Fruit fly (Drosophila melanogaster) whole organism, prepupa: ENCODE results near the gene Cp36.

ENCODE experiments used
- Blimp-1 ChIP-seq: fragments of 200-800 bp; sonication (Bioruptor generic); optimal IDR thresholded peaks from 3 replicates; lab custom pipeline; 2017; ENCODE audit warnings: missing biosample characterization, missing genetic modification characterization, mild to moderate bottlenecking, moderate library complexity, missing genetic modification reagents
- CG10669 ChIP-seq: fragments of 200-800 bp; sonication (Bioruptor generic); optimal IDR thresholded peaks from 3 replicates; lab custom pipeline; 2018; ENCODE audit warnings: missing biosample characterization, mild to moderate bottlenecking, missing genetic modification characterization, moderate library complexity
- CG11762 ChIP-seq: fragments of 200-800 bp; sonication (Bioruptor generic); optimal IDR thresholded peaks from 3 replicates; lab custom pipeline; 2016; ENCODE audit warnings: missing biosample characterization, missing genetic modification characterization; ENCODE audit not compliant: insufficient read depth
- CG11902 ChIP-seq: fragments of 200-800 bp; sonication (Bioruptor generic); optimal IDR thresholded peaks from 3 replicates; lab custom pipeline; 2016; ENCODE audit warnings: missing biosample characterization, missing genetic modification characterization
- CG15336 ChIP-seq: fragments of 200-800 bp; sonication (Bioruptor generic); IDR thresholded peaks from 2 replicates; pipeline ENCODE4 v1.3.6; 2022; ENCODE audit warnings: missing biosample characterization, missing genetic modification characterization
- CG3032 ChIP-seq: fragments of 200-800 bp; optimal IDR thresholded peaks from 2 replicates; lab custom pipeline; 2019; ENCODE audit warnings: missing biosample characterization, mild to moderate bottlenecking, missing genetic modification characterization, moderate library complexity
- CG31627 ChIP-seq: fragments of 200-800 bp; sonication (Bioruptor generic); optimal IDR thresholded peaks from 3 replicates; lab custom pipeline; 2016; ENCODE audit warnings: missing biosample characterization, missing genetic modification characterization
- CG32006 ChIP-seq: fragments of 200-800 bp; sonication (Bioruptor generic); optimal IDR thresholded peaks from 3 replicates; lab custom pipeline; 2017; ENCODE audit warnings: missing biosample characterization, mild to moderate bottlenecking, missing genetic modification characterization
- CG6163 ChIP-seq: fragments of 200-800 bp; sonication (Bioruptor generic); IDR thresholded peaks from 3 replicates; pipeline ENCODE4 v1.3.6; 2022; ENCODE audit warnings: missing biosample characterization, missing genetic modification characterization
- CG6276 ChIP-seq: fragments of 200-800 bp; sonication (Bioruptor generic); optimal IDR thresholded peaks from 2 replicates; lab custom pipeline; 2017; ENCODE audit warnings: missing biosample characterization, mild to moderate bottlenecking, missing genetic modification characterization
- CG6792 ChIP-seq: fragments of 200-800 bp; sonication (Bioruptor generic); optimal IDR thresholded peaks from 3 replicates; lab custom pipeline; 2016; ENCODE audit warnings: missing biosample characterization, missing genetic modification characterization
- CG6808 ChIP-seq: fragments of 200-800 bp; sonication (Bioruptor generic); optimal IDR thresholded peaks from 3 replicates; lab custom pipeline; 2017; ENCODE audit warnings: missing biosample characterization, missing genetic modification characterization, mild to moderate bottlenecking, moderate library complexity, missing genetic modification reagents
- CG7368 ChIP-seq: fragments of 200-800 bp; sonication (Bioruptor generic); optimal IDR thresholded peaks from 3 replicates; lab custom pipeline; 2016; ENCODE audit warnings: missing biosample characterization, missing genetic modification characterization
- CG9139 ChIP-seq: fragments of 200-800 bp; sonication (Bioruptor generic); optimal IDR thresholded peaks from 3 replicates; lab custom pipeline; 2017; ENCODE audit warnings: missing biosample characterization, mild to moderate bottlenecking, missing genetic modification characterization
- Eip75B ChIP-seq: fragments of 200-800 bp; sonication (Bioruptor generic); optimal IDR thresholded peaks from 3 replicates; lab custom pipeline; 2016; ENCODE audit warnings: missing biosample characterization, missing genetic modification characterization
- Eip78C ChIP-seq: fragments of 200-800 bp; sonication (Bioruptor generic); peaks from one replicate; lab custom pipeline; 2016; ENCODE audit warnings: missing biosample characterization, missing genetic modification characterization
- Eip93F ChIP-seq: fragments of 200-800 bp; sonication (Bioruptor generic); optimal IDR thresholded peaks from 2 replicates; lab custom pipeline; 2016; ENCODE audit warnings: missing biosample characterization, mild to moderate bottlenecking, missing genetic modification characterization
- Ets21C ChIP-seq: fragments of 200-800 bp; sonication (Bioruptor generic); optimal IDR thresholded peaks from 3 replicates; lab custom pipeline; 2016; ENCODE audit warnings: missing biosample characterization, missing genetic modification characterization
- Ets96B ChIP-seq: fragments of 200-800 bp; optimal IDR thresholded peaks from 2 replicates; lab custom pipeline; 2019; ENCODE audit warnings: missing biosample characterization, mild to moderate bottlenecking, missing genetic modification characterization, moderate library complexity
- Hr38 ChIP-seq: sonication (Bioruptor generic); optimal IDR thresholded peaks from 2 replicates; lab custom pipeline; 2016; ENCODE audit warnings: missing biosample characterization, missing genetic modification characterization
- Hr39 ChIP-seq: fragments of 200-800 bp; sonication (Bioruptor generic); optimal IDR thresholded peaks from 2 replicates; lab custom pipeline; 2016; ENCODE audit warnings: missing biosample characterization, missing genetic modification characterization
- Met ChIP-seq: fragments of 200-800 bp; sonication (Bioruptor generic); optimal IDR thresholded peaks from 3 replicates; lab custom pipeline; 2016; ENCODE audit warnings: missing biosample characterization, missing genetic modification characterization
- OdsH ChIP-seq: fragments of 200-800 bp; sonication (Bioruptor generic); optimal IDR thresholded peaks from 3 replicates; lab custom pipeline; 2016; ENCODE audit warnings: missing biosample characterization, missing genetic modification characterization
- Smox ChIP-seq: fragments of 200-800 bp; sonication (Bioruptor generic); optimal IDR thresholded peaks from 3 replicates; lab custom pipeline; 2016; ENCODE audit warnings: missing biosample characterization, missing genetic modification characterization
- Sox102F ChIP-seq: fragments of 200-800 bp; sonication (Bioruptor generic); optimal IDR thresholded peaks from 2 replicates; lab custom pipeline; 2016; ENCODE audit warnings: missing biosample characterization, mild to moderate bottlenecking, missing genetic modification characterization
- Sox15 ChIP-seq: fragments of 200-800 bp; sonication (Bioruptor generic); optimal IDR thresholded peaks from 3 replicates; lab custom pipeline; 2016; ENCODE audit warnings: missing biosample characterization, missing genetic modification characterization
- achi ChIP-seq: fragments of 200-800 bp; sonication (Bioruptor generic); optimal IDR thresholded peaks from 3 replicates; lab custom pipeline; 2016; ENCODE audit warnings: missing biosample characterization, missing genetic modification characterization
- acj6 ChIP-seq: fragments of 200-800 bp; sonication (Bioruptor generic); optimal IDR thresholded peaks from 3 replicates; lab custom pipeline; 2016; ENCODE audit warnings: missing biosample characterization, missing genetic modification characterization
- cyc ChIP-seq: fragments of 200-800 bp; sonication (Bioruptor generic); optimal IDR thresholded peaks from 3 replicates; lab custom pipeline; 2016; ENCODE audit warnings: missing biosample characterization, missing genetic modification characterization
- dsx ChIP-seq: fragments of 200-800 bp; optimal IDR thresholded peaks from 3 replicates; lab custom pipeline; 2019; ENCODE audit warnings: missing biosample characterization, mild to moderate bottlenecking, missing genetic modification characterization, moderate library complexity; ENCODE audit not compliant: poor library complexity, severe bottlenecking
- esn ChIP-seq: fragments of 200-800 bp; sonication (Bioruptor generic); optimal IDR thresholded peaks from 2 replicates; lab custom pipeline; 2016; ENCODE audit warnings: missing biosample characterization, mild to moderate bottlenecking, missing genetic modification characterization, moderate library complexity
- fd85E ChIP-seq: fragments of 200-800 bp; sonication (Bioruptor generic); optimal IDR thresholded peaks from 3 replicates; lab custom pipeline; 2016; ENCODE audit warnings: missing biosample characterization, missing genetic modification characterization
- pdm3 ChIP-seq: fragments of 200-800 bp; sonication (Bioruptor generic); optimal IDR thresholded peaks from 3 replicates; lab custom pipeline; 2016; ENCODE audit warnings: missing biosample characterization, missing genetic modification characterization
- ss ChIP-seq, 2 experiments: fragments of 200-800 bp; sonication (Bioruptor generic); optimal IDR thresholded peaks; 2 replicates in 1 of 2; 3 replicates in 1 of 2; lab custom pipeline; 2017 to 2018; ENCODE audit warnings: mild to moderate bottlenecking in 2 of 2, missing biosample characterization in 2 of 2, missing genetic modification characterization in 2 of 2, moderate library complexity in 1 of 2
- svp ChIP-seq: fragments of 200-800 bp; sonication (Bioruptor generic); peaks from one replicate; lab custom pipeline; 2016; ENCODE audit warnings: missing biosample characterization, missing genetic modification characterization
- vri ChIP-seq: fragments of 200-800 bp; sonication (Bioruptor generic); optimal IDR thresholded peaks from 3 replicates; lab custom pipeline; 2016; ENCODE audit warnings: missing biosample characterization, mild to moderate bottlenecking, missing genetic modification characterization

Cp36 gene

DNA sequence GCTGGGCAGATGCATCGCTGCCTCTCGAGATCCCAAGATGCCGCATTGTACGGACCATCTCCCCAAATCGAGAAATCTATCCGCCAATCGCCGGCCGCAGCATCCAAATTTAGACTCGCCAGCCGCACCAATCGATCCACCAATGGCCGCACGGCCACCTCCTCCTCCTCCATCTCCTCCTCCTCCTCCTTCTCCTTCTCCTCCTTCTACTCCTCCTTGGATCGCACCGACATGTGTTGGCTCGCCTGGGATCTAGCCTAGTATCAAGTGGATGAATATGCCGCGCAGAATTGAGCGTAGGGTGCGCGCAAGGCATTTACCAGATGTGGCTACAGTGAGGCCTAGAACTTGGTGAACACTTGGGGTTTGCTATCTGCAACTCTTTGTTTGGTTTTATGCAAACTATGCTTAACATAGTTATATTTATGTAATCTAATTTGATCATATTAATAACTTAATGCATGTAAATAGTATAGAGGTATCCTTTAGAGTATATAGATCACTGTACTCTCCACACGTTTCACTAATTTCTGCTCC lies 24.0 kb upstream of the Cp36 start, which contains the start of gene org-1 (continued):
- TF ChIP-seq Eip93F (no peak), Ets21C (GFP tag; lab: Kevin White, UChicago) (peak; percentile 49), Ets96B (tag; lab: Kevin White, UChicago) (peak; percentile 93), Hr39 (peak; percentile 60), OdsH (GFP tag; lab: Kevin White, UChicago) (peak; percentile 89), CG3032 (tag; lab: Kevin White, UChicago) (peak; percentile 93), achi (GFP tag; lab: Kevin White, UChicago) (peak; percentile 89), CG10669 (GFP tag; lab: Kevin White, UChicago) (peak; percentile 91), svp (GFP tag; lab: Kevin White, UChicago) (peak; percentile 88), Met (peak; percentile 77), Smox (peak; percentile 59), CG6792 (GFP tag; lab: Kevin White, UChicago) (peak; percentile 85), CG6163 (GFP tag; lab: Robert Waterston, UW) (peak; percentile 97), Sox102F (GFP tag; lab: Kevin White, UChicago) (peak; percentile 47), dsx (GFP tag; lab: Kevin White, UChicago) (peak; percentile 90), acj6 (GFP tag; lab: Kevin White, UChicago) (peak; percentile 90), pdm3 (GFP tag; lab: Kevin White, UChicago) (peak; percentile 90), Sox15 (peak; percentile 79), Eip78C (peak; percentile 96), CG11902 (GFP tag; lab: Kevin White, UChicago) (peak; percentile 80), Hr38 (GFP tag; lab: Kevin White, UChicago) (peak; percentile 22), Eip75B (GFP tag; lab: Kevin White, UChicago) (peak; percentile 88), CG32006 (GFP tag; lab: Kevin White, UChicago) (peak; percentile 90)
- TF ChIP-seq, all 60 proteins: peak for 59

DNA sequence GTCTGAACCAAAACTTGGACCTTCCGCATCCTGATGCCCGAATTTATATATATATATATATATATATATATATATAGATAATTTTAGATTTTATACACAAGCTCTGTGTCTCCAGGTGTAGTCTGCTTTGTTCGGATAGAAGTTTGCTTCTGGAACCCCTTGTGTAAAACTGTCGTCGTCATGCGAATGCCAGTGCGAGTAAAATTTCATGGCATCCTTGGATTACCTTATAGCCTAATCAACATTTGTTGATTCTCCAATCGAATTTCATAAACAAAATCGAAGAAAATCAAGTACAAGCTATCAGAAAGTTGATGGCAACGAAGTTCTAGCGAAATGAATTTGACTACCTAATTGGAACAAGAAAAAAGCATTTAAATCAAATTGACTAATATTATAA lies 21.6 kb upstream of the Cp36 start, which contains the start of gene CG32713:
Gene CG32713 (minus strand): TSS at position 101 of the 400 bp plus-strand sequence.
- no peak for TF ChIP-seq Blimp-1 (GFP tag; lab: Kevin White, UChicago)

DNA sequence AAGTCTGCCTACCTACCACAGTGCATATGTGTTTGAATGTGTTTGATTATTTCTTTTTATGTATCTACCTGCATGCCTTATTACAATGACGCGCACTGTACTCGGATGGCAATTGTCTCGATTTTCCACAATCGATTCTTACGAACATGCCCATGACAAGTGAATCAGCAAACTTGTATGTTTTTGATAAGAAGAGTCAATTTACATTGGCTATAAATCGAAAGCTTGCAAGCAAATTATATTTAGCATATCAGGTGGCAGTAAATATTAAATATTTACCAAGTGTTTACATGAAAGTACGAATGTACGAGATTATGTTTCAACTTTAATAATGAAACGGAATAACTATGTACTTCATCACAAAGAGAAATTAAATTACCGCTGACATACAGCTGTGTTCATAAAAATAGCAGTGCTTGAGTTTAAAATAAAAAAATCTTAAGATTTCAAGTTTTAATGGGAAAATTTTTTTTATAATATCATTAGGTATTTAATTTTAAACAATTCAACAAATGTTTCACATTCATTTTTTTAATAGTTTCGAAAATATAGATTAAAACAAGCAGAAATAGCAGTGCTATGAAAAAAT lies 19.6 kb upstream of the Cp36 start:
- TF ChIP-seq CG6276 (GFP tag; lab: Kevin White, UChicago) (no peak), CG6808 (peak; percentile 33), CG7368 (GFP tag; lab: Kevin White, UChicago) (no peak), vri (GFP tag; lab: Kevin White, UChicago) (peak; percentile 49), CG9139 (GFP tag; lab: Kevin White, UChicago) (no peak), CG10669 (GFP tag; lab: Kevin White, UChicago) (peak; percentile 15), CG11762 (GFP tag; lab: Kevin White, UChicago) (no peak), Eip78C (peak; percentile 65), svp (GFP tag; lab: Kevin White, UChicago) (peak; percentile 60), ss (GFP tag; optimal IDR thresholded peaks at IDR 0.05; lab: Kevin White, UChicago) (peak; percentile 11 to 55), fd85E (no peak)

DNA sequence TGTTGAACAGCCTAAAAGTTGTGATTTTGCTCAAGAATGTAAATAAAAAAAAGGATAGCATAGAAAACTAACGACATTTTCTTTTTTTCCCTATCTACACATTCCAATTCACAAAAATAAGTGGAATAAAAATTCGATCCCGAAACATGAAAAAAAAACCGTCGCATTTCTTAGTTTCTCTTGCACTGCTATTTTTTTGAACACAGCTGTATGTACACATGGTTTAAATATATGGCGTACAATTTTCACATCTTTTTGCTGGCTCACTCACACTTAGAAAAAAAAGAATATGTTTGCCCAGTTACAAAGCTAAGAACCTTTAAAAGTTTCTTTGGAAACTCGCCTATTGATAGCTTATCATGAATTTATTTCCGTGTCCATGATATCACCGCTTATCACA lies 18.9 kb upstream of the Cp36 start:
- TF ChIP-seq achi (GFP tag; lab: Kevin White, UChicago) = no peak
- TF ChIP-seq svp (GFP tag; lab: Kevin White, UChicago) = peak; percentile 64
- TF ChIP-seq CG15336 = no peak
- TF ChIP-seq cyc (GFP tag; lab: Kevin White, UChicago) = no peak
- peak; percentile 2 for TF ChIP-seq CG31627 (GFP tag; lab: Kevin White, UChicago)
- TF ChIP-seq esn (GFP tag; lab: Kevin White, UChicago) = peak; percentile 19
